Worm (Caenorhabditis elegans) whole organism, dauer: ENCODE results near the gene Y38E10A.24.

ENCODE experiments used
- unc-62 ChIP-seq: sonication (generic microtip); optimal IDR thresholded peaks from 2 replicates; lab custom pipeline; 2017; ENCODE audit warnings: missing biosample characterization, missing genetic modification reagents, missing genetic modification characterization

The Y38E10A.24 gene

DNA sequence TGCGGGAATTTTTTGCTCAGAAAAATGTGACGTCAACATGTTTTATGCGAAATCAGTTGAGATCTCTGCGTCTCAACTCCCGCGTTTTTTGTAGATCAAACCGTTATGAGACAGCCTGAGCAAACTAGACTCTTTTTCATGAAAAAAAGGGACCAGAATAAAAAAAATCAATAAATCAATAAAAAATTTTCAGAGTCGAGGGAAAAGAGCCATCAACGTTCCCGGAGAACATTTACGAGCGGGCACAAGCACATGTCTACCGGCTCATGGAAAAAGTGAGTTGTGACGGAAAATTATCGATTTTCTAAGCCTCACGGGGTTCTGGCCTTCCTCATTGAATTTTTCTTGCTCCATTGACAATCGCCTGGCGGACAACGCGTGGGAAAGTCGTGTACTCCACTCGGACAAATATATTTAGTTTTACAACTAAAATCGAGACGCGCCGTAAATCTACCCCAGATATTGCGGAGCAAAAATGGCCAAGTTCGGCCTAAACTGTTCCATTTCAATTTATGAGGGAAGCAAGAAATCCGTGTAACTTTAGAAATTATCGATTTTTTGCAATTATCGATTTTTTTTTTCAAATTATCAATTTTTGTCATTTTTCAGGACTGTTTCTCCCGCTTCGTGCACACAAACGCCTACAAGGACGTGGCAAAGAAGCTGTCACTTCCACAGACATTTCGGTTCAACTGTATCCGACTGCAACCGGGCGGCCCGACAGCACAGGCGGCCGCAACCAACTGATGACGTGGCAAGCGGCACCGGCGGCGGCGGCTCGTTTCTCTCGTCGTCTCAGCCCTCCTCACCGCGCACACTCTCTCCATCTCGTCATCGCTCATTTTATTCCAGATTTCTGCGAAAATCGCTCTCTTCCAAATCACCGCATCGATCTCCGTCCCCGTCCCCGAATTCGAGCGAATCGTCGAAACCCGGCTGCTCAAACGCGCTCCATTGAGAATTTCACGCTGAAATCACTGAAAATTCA, 7.7 kb upstream of the Y38E10A.24 start:
- no peak for TF ChIP-seq unc-62

DNA sequence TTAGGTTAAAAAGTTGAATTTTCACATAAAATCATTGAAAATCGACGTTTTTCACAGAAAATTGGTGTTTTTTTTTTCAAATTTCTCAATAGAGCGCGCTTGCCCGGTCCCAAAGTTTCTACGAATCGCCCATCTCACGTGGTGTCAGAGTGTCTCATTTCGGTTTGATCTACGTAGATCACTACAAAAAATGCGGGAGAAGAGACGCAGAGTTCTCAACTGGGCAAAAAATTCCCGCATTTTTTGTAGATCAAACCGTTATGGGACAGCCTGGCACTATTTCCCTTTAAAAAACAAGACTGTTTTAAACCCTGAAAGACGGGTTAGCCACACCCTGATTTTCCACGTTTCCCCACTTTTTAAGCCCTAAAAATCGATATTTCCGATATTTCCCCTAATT, 6.9 kb upstream of the Y38E10A.24 start:
- no peak for TF ChIP-seq unc-62

DNA sequence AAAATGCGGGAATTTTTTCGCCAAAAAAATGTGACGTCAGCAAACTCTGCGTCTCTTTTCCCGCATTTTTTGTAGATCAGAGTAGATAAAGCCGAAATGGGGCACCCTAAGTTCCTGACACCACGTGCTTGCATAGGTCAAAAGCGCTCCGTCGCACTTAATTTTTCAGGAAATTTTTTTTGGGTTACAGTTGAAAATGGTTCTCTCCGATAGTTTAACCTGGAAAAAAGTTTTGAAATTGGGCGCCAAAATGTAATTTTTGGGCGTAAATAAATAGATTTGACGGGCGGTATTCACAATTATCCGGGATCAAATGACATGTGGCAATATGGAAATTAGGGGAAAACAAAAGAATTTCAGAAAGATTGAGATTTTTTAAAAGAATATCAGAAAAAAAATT, 6.3 kb upstream of the Y38E10A.24 start:
- no peak for TF ChIP-seq unc-62

DNA sequence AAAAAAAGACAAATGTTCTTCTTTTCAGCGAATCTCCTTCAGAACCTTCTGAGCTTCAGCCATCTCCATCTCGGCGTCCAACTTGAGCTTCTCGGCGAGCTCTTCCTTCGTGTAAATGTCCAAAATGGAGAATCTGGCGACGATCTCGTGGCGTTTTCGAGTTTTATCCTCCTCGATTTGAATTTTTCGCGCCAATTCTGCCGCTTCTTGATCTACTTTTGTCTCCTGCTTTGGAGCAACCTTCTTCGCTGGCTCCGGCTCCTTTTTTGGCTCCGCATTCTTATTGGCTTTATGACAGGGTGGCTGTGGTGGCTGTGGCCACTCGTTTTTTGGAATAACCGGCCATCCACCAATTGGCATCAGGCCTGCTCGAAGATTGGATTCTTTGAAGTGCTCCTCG, 5.5 kb upstream of the Y38E10A.24 start:
- no peak for TF ChIP-seq unc-62

DNA sequence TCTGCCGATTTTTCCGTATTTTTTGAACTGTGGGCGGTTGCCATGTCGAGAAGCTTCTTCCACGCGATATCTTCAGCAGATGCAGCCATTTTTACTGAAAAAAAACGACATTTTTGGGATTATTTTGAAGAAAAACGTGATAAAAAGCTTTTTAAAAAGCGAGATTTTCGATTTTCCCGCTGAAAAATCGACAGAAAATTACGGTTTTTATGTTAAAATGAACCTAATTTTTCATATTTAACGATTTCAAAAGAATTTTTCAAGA, 1.2 kb upstream of the Y38E10A.24 start, which contains the start of gene Y38E10A.22:
TSS of gene Y38E10A.22 (minus strand) at position 101 of the 265 bp plus-strand sequence.
- no peak for TF ChIP-seq unc-62

DNA sequence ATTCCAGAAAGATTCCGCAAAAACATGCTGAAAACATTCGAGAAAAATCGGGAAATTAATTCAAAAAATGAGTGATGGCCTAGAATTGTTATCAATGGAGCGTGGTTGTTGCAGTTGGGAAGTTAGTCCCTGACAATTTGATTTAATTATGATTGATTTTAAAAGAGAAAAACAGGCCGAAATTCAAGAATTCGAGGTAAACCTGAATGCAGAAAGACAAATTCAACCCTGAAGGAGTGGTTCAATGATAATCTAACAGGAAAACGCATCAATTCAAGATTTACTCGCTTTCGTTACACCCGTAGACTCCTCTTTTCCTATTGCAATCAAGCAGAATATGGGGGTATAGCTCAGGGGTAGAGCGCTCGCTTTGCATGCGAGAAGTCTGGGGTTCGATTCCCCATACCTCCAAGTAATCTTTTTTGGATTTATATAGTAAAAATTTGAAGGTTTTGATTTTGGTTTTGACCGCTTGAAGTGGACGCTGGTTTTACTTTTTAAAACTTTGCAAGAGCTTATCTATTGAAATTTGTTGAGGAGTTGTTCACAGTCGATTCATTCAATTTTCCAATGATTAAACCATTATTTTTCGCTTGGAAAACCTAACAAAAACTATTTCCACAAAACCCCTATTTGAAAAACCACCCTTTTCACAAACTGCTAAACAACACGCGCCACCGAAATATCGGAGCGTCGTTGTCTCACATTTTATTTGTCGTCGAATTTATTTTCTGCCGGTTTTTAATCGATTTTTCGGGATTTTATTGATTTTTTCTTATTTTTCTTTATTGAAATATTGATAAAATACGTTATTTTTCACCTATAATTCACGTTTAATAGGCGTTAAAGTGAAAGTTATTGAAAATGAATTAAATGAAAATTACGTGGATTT, 614 bp upstream of the Y38E10A.24 start:
- TF ChIP-seq unc-62, result no peak

DNA sequence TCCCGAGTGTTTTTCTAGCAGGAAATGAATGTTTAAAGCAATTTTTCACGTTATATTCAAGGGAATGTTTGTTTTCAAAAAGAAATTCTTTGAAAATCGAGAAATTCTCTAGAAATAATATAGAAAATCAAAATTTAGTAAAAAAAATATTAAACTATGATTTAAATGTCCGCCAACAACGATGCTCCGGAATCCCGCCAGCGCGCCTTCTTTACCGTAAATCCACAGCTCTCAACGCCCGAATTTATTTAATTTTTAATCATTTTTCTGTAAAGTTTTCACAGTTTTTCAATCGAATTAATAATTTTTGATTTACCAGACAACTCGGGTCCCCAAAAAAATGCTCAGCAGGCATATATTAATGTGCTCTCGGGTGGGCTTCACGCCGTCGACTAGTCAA, 800 bp downstream of the Y38E10A.24 start, which contains the start of the genes Y38E10A.33 and cox-10:
TSS of gene Y38E10A.33 (minus strand) at position 12 of the 400 bp plus-strand sequence.
TSS of gene cox-10 (plus strand) at position 320 of the 400 bp plus-strand sequence.
- no peak for TF ChIP-seq unc-62

DNA sequence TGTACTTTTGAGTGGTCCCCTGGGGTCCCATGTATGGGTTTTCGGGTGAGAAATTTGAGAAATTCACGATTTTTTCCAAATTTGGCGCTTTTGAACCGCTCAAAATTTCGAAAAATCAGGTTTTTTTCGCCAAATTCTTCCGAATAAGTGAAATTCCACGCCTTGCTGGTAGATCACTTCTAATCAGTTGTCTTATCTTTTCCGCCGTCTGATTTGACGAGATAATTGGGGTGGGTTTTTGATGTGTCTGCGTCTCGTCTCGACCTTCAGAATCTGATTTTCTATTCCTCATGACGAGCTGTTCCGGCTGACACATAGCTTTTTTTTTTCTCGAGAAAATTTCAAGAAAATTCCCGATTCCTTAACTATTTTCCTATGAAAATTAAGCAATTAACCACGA, 10.5 kb downstream of the Y38E10A.24 start:
- TF ChIP-seq unc-62, result no peak

DNA sequence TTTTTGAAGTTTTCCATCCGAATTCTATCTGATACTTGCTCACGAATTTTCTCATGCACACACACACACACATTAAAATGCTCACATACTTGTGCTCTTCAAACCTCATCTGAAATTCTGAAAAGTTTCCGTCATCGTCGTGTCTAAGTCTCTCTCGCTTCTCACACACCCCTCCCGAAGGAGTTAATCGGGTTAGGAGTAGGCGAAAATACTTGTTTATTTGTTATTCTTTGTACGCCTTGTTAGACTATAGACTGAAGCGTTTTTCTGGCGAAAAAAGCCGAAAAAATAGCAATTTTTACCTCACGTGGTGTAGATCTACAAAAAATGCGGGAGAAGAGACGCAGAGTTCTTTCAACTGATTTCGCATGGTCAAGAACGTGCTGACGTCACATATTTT, 12.1 kb downstream of the Y38E10A.24 start:
- TF ChIP-seq unc-62, result no peak

DNA sequence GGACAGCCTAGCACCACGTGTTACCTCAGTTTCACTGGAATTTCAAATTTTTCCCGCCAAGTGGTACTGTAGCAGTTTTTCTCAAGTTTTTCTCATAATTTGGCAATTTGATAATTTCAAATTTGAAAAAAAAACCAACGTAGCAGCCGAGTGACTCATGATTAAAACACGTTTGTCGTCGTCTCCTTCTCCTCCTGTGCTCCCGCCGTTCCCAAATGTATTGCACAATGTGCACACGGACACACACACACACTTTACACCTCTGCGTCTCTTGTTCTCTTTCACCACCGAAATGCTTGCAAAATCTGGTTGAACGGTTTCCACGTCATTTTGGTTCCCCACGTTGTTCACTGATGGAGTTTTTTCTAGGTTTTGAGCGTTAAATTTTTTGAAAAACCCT, 12.5 kb downstream of the Y38E10A.24 start:
- no peak for TF ChIP-seq unc-62

DNA sequence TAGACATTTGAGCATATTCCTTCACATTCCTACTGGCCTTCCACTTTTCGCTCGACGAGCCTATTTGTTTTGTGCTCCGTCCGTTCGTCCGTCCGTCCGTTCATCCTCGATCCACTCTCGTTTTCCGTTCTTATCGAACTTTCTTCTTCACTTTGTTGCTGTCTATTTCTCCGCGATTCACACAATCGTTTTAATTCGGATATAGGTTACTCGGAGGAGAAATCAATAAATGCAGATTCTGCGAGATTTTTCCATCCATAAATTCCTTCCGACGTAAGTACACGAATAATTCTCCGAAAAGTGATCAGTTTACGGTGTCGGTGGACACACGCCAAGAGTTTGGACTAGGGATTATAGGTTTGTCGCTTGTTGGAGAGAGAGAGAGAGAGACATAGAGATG, 13.9 kb downstream of the Y38E10A.24 start:
- no peak for TF ChIP-seq unc-62

DNA sequence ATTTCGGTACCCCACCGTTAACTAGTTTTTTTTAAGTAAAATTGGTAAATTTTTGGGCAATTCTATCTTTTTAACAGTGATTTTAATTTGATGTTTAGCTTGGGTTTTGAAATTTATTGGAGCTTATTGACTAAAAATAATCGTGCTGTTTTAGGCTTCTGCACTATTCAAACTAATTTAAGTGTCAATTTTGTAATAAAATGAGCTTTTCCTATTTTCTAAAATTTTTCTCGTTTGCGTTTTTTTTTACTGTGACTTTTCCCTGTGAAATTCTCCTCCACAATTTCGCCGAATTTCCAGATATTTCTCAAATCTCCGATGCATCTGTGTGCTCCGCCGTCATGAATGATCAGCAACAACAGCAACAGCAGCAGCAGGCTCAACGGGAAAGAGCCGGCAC, 15.3 kb downstream of the Y38E10A.24 start, which contains the start of gene tbc-17:
TSS of gene tbc-17 (plus strand) at position 301 of the 400 bp plus-strand sequence.
- TF ChIP-seq unc-62, result no peak

DNA sequence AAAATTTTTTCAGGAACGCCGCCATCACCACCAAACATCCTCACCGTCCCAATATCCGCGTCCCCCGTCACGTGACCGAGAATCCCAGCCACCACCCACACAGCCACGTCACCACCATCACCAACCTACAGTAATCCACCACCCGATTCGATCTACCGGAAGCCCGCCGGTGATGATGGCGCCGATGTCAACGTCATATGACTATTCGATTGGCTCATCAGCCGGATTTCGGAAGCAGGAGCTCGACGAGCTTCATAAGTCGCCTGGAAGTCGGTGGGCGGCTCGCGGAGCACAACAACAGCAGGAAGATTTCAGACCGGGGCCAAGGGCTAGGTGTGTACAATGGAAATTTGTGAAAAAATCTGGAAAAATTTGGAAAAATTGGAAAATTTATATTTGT, 17.3 kb downstream of the Y38E10A.24 start:
- TF ChIP-seq unc-62, result no peak

DNA sequence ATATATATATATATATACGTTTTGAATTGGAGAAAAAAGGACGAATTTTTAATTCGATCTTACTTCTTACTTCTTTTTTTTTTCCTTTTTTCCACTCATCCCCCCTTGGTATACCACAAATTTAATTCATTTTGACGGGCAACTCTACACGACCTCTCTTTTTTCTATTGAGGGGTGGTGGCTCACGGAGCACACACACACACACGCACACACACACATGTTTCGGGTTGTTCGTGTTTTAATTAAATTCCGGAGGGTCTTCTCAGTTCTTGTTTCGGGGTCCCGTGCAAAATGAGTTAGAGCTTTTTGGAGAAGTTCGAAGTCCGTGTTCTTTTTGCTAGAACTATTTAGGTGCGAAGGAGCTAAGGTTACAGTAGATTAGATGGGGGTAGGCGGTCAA, 32.7 kb downstream of the Y38E10A.24 start:
- TF ChIP-seq unc-62, result no peak

DNA sequence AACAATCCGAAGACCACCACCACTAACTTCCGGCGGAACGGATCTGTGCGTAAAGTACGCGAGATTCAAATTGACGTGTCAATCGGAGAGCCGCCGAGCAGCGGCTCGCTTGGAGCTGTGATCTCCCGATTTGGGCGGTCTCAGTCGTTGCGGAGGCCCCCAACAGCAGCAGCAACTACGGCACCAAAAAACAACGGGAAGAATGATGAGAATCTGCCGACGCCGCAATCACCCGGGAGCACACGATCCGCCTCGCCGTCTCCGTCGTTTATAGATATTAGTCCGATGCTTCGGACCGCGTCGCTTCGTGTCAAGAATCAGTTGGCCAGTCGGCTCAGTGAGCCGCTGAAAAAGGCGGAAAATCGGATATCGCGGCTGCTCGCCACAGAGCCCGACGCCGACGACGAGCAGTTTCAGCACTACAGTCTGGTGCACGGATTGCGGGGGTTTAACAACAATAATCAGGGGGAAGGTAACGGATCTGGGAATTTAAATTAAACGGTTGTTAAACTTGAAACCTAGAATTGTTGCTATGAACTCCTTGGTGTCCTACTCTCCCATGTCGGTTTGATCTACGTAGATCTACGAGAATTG, 37.0 kb downstream of the Y38E10A.24 start:
- TF ChIP-seq unc-62, result no peak

DNA sequence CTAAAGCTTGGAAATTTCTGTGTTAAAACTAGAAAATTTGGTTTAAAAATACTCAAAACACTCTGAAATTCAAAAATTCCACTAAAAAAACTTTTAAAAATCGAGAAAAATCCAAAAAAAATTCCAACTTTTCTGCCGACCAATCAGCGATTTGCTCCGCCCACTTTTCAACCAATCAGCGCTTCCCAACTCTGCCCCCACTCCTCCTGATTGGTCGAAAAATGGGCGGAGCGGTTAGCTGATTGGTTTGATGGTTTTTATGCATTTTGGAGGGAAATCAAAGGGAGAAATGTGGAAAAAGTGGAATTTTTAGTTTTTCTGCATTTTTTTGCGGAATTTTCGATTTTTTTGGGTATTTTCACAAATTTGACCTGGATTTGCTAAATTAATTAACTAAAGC, 43.2 kb downstream of the Y38E10A.24 start:
- no peak for TF ChIP-seq unc-62
